Worm (Caenorhabditis elegans): Measurements from ENCODE around the gene ZK1307.4.

DNA sequence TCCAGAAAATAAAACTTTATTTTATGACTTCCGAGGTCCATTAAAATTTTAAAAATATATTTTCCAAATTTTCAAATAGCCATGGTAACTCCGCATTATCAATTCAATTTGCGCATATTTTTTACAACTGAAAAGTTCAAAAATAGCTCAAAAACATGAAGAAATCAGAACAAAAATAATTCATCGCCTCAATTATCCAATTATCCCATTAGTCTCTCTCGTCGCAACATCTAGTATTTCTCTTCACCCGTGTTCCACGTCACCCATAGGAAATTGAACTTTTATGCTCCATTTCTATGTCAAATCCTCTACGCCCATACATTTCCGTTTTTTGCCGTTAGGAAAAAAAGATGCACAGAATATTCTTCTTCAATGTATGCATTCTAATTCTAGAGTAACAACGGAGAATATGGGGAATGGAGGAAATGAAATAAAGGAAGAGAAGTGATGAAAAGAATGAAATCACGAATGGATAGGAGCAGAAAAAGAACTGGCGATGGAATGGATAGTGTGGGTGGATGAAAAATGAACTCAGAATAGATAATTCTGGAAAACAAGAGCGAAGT is 38.5 kb upstream of the ZK1307.4 start:
- TF ChIP-seq flt-1 (GFP tag; IDR thresholded peaks at IDR 0.05) (no peak), ztf-29 (GFP tag; IDR thresholded peaks at IDR 0.05) (no peak), ztf-23 (GFP tag; IDR thresholded peaks at IDR 0.05) (no peak), cog-1 (tag; optimal IDR thresholded peaks at IDR 0.05) (no peak)
